Worm (Caenorhabditis elegans): ENCODE data around the gene lido-13.

The lido-13 gene

DNA sequence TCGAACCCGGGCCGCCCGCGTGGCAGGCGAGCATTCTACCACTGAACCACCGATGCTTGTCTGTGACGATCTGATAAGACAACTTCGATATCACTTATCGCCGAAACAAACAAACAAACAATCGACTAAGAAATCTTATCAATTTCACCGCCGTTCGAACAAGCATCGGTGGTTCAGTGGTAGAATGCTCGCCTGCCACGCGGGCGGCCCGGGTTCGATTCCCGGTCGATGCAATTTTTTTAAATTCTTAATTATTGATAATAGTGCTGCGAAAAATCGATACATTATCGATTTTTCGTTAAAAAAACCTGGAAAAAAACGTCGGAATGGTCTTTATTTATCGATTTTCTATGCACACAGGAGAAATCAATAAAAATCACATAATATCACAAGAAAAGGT lies 8.1 kb upstream of the lido-13 start:
- TF ChIP-seq tab-1 (GFP tag; IDR thresholded peaks at IDR 0.05) (0 out of 2 replicates have a peak, but pooled peaks have one; percentile 38), flt-1 (GFP tag; IDR thresholded peaks at IDR 0.05) (peak; percentile 62; the same call in 1 of the 2 replicates), T22C8.4 (GFP tag; IDR thresholded peaks at IDR 0.05) (peak; percentile 58), ztf-23 (GFP tag; IDR thresholded peaks at IDR 0.05) (no peak)

DNA sequence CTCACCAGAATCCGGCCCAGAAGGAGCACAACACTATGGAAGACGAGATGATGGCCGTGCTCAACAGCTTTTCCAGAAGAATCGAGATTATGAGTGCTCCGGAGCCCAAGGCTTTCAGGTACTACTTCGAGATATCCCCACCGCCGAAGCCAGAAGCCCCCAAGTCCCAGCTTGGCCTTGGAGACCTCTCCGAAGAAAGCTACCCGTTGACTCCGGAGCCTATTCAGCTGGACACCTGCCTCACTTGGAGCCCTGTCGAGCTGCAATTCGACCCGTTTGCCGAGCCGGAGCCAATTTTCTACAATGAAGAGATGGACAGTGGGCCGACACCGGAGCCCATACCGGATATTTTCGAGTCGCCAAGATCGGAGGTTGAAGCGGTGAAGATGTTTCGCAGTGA lies 7.5 kb upstream of the lido-13 start:
- TF ChIP-seq med-1 (GFP tag; optimal IDR thresholded peaks at IDR 0.05; ENCODE audit: insufficient read depth) (no peak), flt-1 (GFP tag; IDR thresholded peaks at IDR 0.05) (no peak)

DNA sequence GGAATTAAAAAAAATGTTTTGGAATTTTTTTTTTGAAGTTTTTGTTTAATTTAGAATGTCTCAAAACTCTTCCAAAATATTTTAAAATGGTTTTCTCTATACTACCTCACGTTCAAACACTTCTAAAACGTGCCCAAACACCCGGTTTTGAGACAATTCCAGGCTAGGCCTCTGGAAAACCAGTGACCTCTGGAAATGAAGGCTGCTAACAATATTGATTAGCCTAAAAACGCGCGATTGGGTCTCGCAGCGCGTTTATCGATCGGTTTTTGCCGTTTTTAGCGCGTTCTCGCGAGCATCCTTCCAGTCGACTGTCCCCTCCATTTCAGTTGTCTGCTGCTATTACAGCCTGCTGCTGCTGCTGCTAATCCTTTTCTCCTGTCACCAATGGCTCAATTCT lies 6.7 kb upstream of the lido-13 start, which contains the start of gene Y25C1A.6:
TSS of gene Y25C1A.6 (plus strand) at position 301 of the 400 bp plus-strand sequence.
- no peak for TF ChIP-seq med-1 (GFP tag; optimal IDR thresholded peaks at IDR 0.05; ENCODE audit: insufficient read depth)
- TF ChIP-seq cog-1 (tag; optimal IDR thresholded peaks at IDR 0.05) = no peak
- no peak for TF ChIP-seq klf-2 (GFP tag; conservative IDR thresholded peaks at IDR 0.05)
- TF ChIP-seq T22C8.4 (GFP tag; IDR thresholded peaks at IDR 0.05) = no peak
- TF ChIP-seq tab-1 (GFP tag; IDR thresholded peaks at IDR 0.05) = no peak
- TF ChIP-seq flt-1 (GFP tag; IDR thresholded peaks at IDR 0.05) = no peak
- TF ChIP-seq ref-1 (GFP tag; conservative IDR thresholded peaks at IDR 0.05) = no peak
- TF ChIP-seq ztf-29 (GFP tag; IDR thresholded peaks at IDR 0.05) = no peak
- TF ChIP-seq ztf-23 (GFP tag; IDR thresholded peaks at IDR 0.05) = no peak

DNA sequence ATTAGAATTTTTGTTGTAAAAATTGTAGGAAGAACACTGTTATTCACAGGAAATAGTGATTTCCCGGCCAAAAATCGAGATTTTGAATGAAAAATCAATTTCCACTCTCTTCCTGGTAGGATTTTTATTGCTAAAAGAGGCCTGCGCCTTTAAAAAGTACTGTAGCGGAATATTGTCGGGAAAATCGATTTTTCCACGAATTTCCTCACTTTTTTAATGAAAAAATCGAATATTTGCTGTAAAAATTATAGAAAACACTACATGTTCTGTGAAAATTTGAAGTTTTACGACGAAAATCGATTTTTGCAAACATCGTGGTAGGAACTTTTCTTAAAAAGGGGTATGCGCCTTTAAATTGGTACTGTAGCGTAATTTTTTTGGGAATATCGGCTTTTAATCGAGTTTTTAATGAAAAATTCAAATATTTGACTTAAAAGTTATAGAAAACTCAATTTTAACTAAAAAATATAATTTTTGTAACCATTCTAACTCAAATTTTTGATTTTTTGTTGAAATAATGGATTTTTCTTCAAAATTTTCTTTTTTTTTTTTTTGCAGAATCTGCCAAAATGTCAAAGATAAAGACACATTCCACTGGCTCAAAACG lies 2.2 kb upstream of the lido-13 start, which contains the start of gene lin-8:
TSS of gene lin-8 (plus strand) at position 557 of the 607 bp plus-strand sequence.
- TF ChIP-seq tab-1 (GFP tag; IDR thresholded peaks at IDR 0.05) (no peak), ref-1 (GFP tag; conservative IDR thresholded peaks at IDR 0.05) (no peak), klf-2 (GFP tag; conservative IDR thresholded peaks at IDR 0.05) (no peak), ztf-23 (GFP tag; IDR thresholded peaks at IDR 0.05) (no peak), flt-1 (GFP tag; IDR thresholded peaks at IDR 0.05) (no peak)

DNA sequence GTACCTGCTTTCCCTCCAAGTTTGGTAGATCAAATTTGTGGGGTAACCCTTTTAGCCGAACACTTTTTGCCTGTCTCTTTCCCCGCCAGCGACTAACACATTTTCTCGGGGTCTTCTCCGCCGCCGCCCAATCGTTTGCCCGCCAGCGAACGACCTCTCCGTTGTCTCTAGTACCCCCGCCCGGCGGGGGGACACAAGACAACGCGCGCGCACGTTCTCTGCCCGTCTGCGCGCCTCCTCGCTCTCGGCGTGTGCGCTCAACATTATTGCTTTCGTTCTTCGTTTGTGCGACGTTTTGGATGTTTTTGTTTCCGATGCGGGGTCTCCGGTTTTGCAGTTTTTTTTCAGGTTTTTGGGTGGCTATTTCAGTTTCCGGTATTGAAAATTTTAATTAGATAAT lies 1.4 kb upstream of the lido-13 start:
- TF ChIP-seq flt-1 (GFP tag; IDR thresholded peaks at IDR 0.05) (peak; percentile 55; the same call in 1 of the 2 replicates), ref-1 (GFP tag; conservative IDR thresholded peaks at IDR 0.05) (no peak), ztf-23 (GFP tag; IDR thresholded peaks at IDR 0.05) (0 out of 2 replicates have a peak, but pooled peaks have one; percentile 52), cog-1 (tag; optimal IDR thresholded peaks at IDR 0.05) (no peak), med-1 (GFP tag; optimal IDR thresholded peaks at IDR 0.05; ENCODE audit: insufficient read depth) (no peak), ztf-29 (GFP tag; IDR thresholded peaks at IDR 0.05) (0 out of 2 replicates have a peak, but pooled peaks have one; percentile 21), tab-1 (GFP tag; IDR thresholded peaks at IDR 0.05) (no peak), T22C8.4 (GFP tag; IDR thresholded peaks at IDR 0.05) (no peak), klf-2 (GFP tag; conservative IDR thresholded peaks at IDR 0.05) (no peak)

DNA sequence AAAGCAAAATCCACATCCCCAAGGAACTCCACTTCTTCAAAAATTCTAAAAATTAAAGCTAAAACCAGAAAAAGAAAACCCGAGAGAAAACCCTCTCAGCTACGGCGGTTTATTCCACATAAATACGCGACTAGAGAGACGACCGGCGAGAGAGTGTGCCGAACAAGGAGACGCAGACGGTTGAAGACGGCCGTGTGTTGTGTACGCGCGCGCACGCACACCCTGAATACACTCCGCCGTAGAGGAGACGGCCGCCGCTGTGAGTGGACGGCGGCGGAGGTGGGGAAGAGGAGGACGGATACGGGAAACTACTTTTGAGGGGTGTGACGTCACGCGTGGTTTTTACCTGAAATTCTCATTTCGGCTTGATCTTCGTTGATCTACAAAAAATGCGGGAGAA lies 501 bp upstream of the lido-13 start:
- TF ChIP-seq ztf-23 (GFP tag; IDR thresholded peaks at IDR 0.05) (no peak), flt-1 (GFP tag; IDR thresholded peaks at IDR 0.05) (no peak), T22C8.4 (GFP tag; IDR thresholded peaks at IDR 0.05) (no peak), med-1 (GFP tag; optimal IDR thresholded peaks at IDR 0.05; ENCODE audit: insufficient read depth) (no peak), klf-2 (GFP tag; conservative IDR thresholded peaks at IDR 0.05) (no peak), ztf-29 (GFP tag; IDR thresholded peaks at IDR 0.05) (no peak), ref-1 (GFP tag; conservative IDR thresholded peaks at IDR 0.05) (no peak), cog-1 (tag; optimal IDR thresholded peaks at IDR 0.05) (no peak), tab-1 (GFP tag; IDR thresholded peaks at IDR 0.05) (no peak)

DNA sequence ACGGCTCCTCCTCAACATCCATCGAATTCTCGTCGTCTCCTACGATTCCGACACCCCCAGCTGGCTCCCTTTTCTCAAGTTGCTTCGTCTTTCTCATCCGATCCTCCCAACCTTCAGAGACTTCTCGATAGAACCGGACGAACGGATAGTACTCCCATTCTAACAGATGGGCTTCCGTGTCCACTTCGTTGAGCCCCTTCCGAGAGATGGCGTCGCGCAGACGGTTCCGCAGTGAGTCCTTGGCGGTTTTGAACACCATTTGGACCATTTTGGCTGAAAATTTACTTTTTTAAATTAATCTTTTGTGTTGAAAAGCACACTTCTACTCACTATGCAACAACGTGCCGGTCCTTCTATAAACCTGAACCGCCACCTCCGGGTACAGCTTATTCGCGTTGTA lies 432 bp downstream of the lido-13 start:
- TF ChIP-seq tab-1 (GFP tag; IDR thresholded peaks at IDR 0.05) (no peak), ztf-29 (GFP tag; IDR thresholded peaks at IDR 0.05) (no peak), T22C8.4 (GFP tag; IDR thresholded peaks at IDR 0.05) (no peak), cog-1 (tag; optimal IDR thresholded peaks at IDR 0.05) (no peak), med-1 (GFP tag; optimal IDR thresholded peaks at IDR 0.05; ENCODE audit: insufficient read depth) (no peak), flt-1 (GFP tag; IDR thresholded peaks at IDR 0.05) (no peak), klf-2 (GFP tag; conservative IDR thresholded peaks at IDR 0.05) (no peak), ztf-23 (GFP tag; IDR thresholded peaks at IDR 0.05) (no peak), ref-1 (GFP tag; conservative IDR thresholded peaks at IDR 0.05) (no peak)

DNA sequence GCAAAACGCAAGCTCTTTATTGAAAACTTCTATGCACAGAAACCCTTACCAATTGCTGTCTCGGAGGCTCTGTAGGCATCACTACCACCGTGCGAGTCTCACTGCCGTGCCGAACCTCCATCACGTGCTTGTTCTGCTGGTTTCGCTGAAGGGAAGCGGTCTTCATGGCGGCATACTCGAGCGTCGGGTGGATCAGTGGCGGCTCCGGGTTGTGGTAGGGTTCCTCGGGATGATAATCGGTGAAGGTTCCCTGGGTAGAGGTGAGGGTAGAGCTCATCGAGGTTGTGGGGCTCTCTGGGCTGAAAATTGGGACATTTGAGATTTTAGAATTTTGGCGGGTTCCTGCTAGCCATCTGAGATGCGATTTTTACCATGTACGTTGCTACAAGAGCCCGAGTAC lies 1.3 kb downstream of the lido-13 start:
- no peak for TF ChIP-seq klf-2 (GFP tag; conservative IDR thresholded peaks at IDR 0.05)
- no peak for TF ChIP-seq ztf-29 (GFP tag; IDR thresholded peaks at IDR 0.05)
- TF ChIP-seq T22C8.4 (GFP tag; IDR thresholded peaks at IDR 0.05) = no peak
- TF ChIP-seq ref-1 (GFP tag; conservative IDR thresholded peaks at IDR 0.05) = no peak
- no peak for TF ChIP-seq cog-1 (tag; optimal IDR thresholded peaks at IDR 0.05)
- TF ChIP-seq tab-1 (GFP tag; IDR thresholded peaks at IDR 0.05) = no peak
- TF ChIP-seq flt-1 (GFP tag; IDR thresholded peaks at IDR 0.05) = no peak
- TF ChIP-seq med-1 (GFP tag; optimal IDR thresholded peaks at IDR 0.05; ENCODE audit: insufficient read depth) = no peak
- TF ChIP-seq ztf-23 (GFP tag; IDR thresholded peaks at IDR 0.05) = no peak

DNA sequence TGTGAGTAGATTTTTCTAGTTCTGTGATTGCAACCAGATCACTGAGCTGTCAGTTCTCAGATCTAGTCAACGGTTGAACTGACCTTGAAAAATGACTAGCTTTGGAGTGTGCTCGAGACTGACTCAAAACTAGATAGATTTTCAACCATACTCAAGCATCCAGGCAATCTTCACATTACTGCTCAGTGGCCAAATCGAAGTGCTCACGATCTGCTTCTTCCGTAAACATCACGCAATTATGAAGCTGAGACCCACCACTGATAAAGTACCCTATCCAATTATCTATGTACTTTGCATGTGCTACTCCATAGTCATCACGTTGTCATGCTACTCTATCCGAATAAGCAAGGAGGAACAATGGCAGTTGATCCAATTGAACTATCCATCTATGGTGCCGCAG lies 2.8 kb downstream of the lido-13 start:
- TF ChIP-seq ztf-23 (GFP tag; IDR thresholded peaks at IDR 0.05) (no peak), klf-2 (GFP tag; conservative IDR thresholded peaks at IDR 0.05) (no peak), med-1 (GFP tag; optimal IDR thresholded peaks at IDR 0.05; ENCODE audit: insufficient read depth) (no peak), T22C8.4 (GFP tag; IDR thresholded peaks at IDR 0.05) (no peak), ref-1 (GFP tag; conservative IDR thresholded peaks at IDR 0.05) (no peak), cog-1 (tag; optimal IDR thresholded peaks at IDR 0.05) (no peak), flt-1 (GFP tag; IDR thresholded peaks at IDR 0.05) (no peak), tab-1 (GFP tag; IDR thresholded peaks at IDR 0.05) (no peak), ztf-29 (GFP tag; IDR thresholded peaks at IDR 0.05) (no peak)

DNA sequence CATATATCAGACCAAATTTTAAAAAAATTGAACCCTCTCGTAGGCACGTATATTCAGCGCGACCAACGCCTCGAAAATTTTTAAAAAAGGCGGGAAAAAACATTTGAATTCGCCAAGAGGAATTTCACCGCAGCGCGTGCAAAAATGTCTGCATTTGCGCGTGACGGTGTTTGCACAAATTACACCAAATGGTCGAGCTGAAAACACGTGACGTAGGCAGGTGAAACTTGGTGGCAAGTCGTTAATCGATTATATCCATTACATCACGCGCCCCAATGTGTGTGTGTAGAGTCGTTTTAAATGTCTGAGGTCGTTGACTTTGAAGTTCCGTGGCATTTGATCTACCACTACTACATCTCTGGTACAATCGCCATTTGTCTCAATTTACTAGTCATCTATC lies 3.4 kb downstream of the lido-13 start, which contains the start of gene sri-31:
TSS of gene sri-31 (plus strand) at position 301 of the 400 bp plus-strand sequence.
- no peak for TF ChIP-seq ztf-29 (GFP tag; IDR thresholded peaks at IDR 0.05)
- TF ChIP-seq T22C8.4 (GFP tag; IDR thresholded peaks at IDR 0.05) = no peak
- TF ChIP-seq ztf-23 (GFP tag; IDR thresholded peaks at IDR 0.05) = no peak
- no peak for TF ChIP-seq cog-1 (tag; optimal IDR thresholded peaks at IDR 0.05)
- no peak for TF ChIP-seq tab-1 (GFP tag; IDR thresholded peaks at IDR 0.05)
- TF ChIP-seq med-1 (GFP tag; optimal IDR thresholded peaks at IDR 0.05; ENCODE audit: insufficient read depth) = no peak
- TF ChIP-seq flt-1 (GFP tag; IDR thresholded peaks at IDR 0.05) = no peak
- no peak for TF ChIP-seq klf-2 (GFP tag; conservative IDR thresholded peaks at IDR 0.05)
- no peak for TF ChIP-seq ref-1 (GFP tag; conservative IDR thresholded peaks at IDR 0.05)

All from whole organism, midembryonic.